Worm (Caenorhabditis elegans) whole organism, mixed stage, embryonic: Measurements from ENCODE around the gene zip-12.

ENCODE experiments used
- bed-3 ChIP-seq: fragments of 200-800 bp; sonication (Bioruptor generic); optimal IDR thresholded peaks from 3 replicates; lab custom pipeline; 2018; ENCODE audit warnings: mild to moderate bottlenecking, missing genetic modification characterization, moderate library complexity, missing compliant biosample characterization
- drap-1 ChIP-seq: fragments of 200-800 bp; sonication (Bioruptor generic); optimal IDR thresholded peaks from 3 replicates; lab custom pipeline; 2018; ENCODE audit warnings: mild to moderate bottlenecking, missing genetic modification characterization, missing compliant biosample characterization
- elt-1 ChIP-seq: sonication (generic microtip); optimal IDR thresholded peaks from 2 replicates; lab custom pipeline; 2017; ENCODE audit warnings: missing genetic modification characterization, mild to moderate bottlenecking, missing compliant biosample characterization, antibody characterized with exemption, moderate library complexity, borderline replicate concordance; ENCODE audit not compliant: insufficient read depth
- lin-13 ChIP-seq: fragments of 150-350 bp; optimal IDR thresholded peaks from 2 replicates; lab custom pipeline; 2014; ENCODE audit warnings: missing biosample characterization, missing genetic modification characterization
- mep-1 ChIP-seq: fragments of 150-350 bp; optimal IDR thresholded peaks from 2 replicates; lab custom pipeline; 2017; ENCODE audit warnings: missing biosample characterization, missing genetic modification reagents, missing genetic modification characterization, inconsistent platforms
- nhr-12 ChIP-seq: fragments of 150-350 bp; optimal IDR thresholded peaks from 2 replicates; lab custom pipeline; 2014; ENCODE audit warnings: missing biosample characterization, missing genetic modification characterization
- nhr-237 ChIP-seq: fragments of 150-350 bp; optimal IDR thresholded peaks from 2 replicates; lab custom pipeline; 2014; ENCODE audit warnings: missing biosample characterization, missing genetic modification characterization
- nhr-76 ChIP-seq: sonication (generic microtip); optimal IDR thresholded peaks from 2 replicates; lab custom pipeline; 2017; ENCODE audit warnings: missing biosample characterization, missing genetic modification characterization
- pha-4 ChIP-seq: fragments of 150-350 bp; optimal IDR thresholded peaks from 2 replicates; lab custom pipeline; 2018; ENCODE audit warnings: missing biosample characterization, missing genetic modification reagents, missing genetic modification characterization
- unc-62 ChIP-seq: fragments of 150-350 bp; optimal IDR thresholded peaks from 2 replicates; lab custom pipeline; 2014; ENCODE audit warnings: missing biosample characterization, missing genetic modification reagents, missing genetic modification characterization

ce11 chrIII:12278766-12279165 is 48.9 kb upstream of the zip-12 start:
- TF ChIP-seq nhr-76 (tag; lab: Kevin White, UChicago) (no peak), mep-1 (no peak), lin-13 (tag; lab: Kevin White, UChicago) (no peak), nhr-237 (tag; lab: Kevin White, UChicago) (no peak), bed-3 (GFP tag; lab: Kevin White, UChicago) (no peak), unc-62 (GFP tag; lab: Kevin White, UChicago) (no peak), drap-1 (no peak), pha-4 (tag; lab: Kevin White, UChicago) (no peak), elt-1 (tag; lab: Kevin White, UChicago) (no peak), nhr-12 (no peak)
